Fruit fly (Drosophila melanogaster): ENCODE results near the gene CG1647.
A peak's percentile ranks its signal among the peaks of the same experiment; 100 is the strongest.

CG1647 gene

DNA sequence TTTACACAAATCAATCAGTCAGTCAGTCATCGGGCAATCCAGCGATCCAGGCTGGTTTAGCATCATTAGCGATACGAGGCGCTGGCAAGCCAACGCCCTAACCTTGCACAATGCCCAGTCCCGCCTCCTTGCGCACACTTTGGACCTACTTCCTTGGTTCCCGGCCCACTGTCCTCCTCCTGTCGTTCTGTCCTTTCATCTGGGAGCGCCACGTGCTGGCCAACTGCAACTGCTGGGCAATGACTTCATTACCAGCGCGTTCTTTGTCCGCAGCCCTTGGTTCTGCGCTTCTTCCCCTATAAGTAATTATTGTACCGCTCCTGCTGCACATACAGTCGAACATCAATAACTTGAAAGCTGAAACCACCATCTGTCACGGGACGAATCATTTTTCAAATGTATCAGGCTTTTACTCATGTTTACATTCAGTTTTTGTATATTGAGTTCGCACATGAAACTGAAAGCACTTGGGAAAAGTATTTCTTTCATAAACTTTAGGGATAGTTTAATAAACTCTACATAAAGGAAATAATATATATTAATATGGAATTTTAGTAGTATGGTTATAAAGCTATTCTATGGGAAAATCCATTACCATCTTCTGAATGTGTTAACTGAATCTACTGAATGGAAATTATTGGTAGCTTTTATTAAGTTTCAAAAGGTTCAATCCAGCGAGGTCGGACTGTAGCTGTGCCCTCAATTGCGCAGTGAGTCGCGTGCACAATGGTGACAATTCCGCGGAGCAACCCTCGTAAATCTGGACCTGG lies 27.7 kb downstream of the CG1647 start (continued):
- TF ChIP-seq hth (optimal IDR thresholded peaks at IDR 0.05) (no peak), otp (GFP tag; IDR thresholded peaks at IDR 0.05) (no peak), CG13624 (GFP tag; optimal IDR thresholded peaks at IDR 0.05) (no peak), nerfin-2 (GFP tag; IDR thresholded peaks at IDR 0.05; ENCODE audit: partially characterized antibody) (no peak), CG9609 (GFP tag; optimal IDR thresholded peaks at IDR 0.05) (no peak), CG6813 (GFP tag; optimal IDR thresholded peaks at IDR 0.05) (no peak), gcm (GFP tag; optimal IDR thresholded peaks at IDR 0.05) (no peak), CG7839 (tag; optimal IDR thresholded peaks at IDR 0.05) (peak; percentile 39), oc (tag; optimal IDR thresholded peaks at IDR 0.05) (no peak), B-H1 (GFP tag; IDR thresholded peaks at IDR 0.05) (no peak), CG9727 (GFP tag; optimal IDR thresholded peaks at IDR 0.05) (no peak), tap (tag; optimal IDR thresholded peaks at IDR 0.05) (peak; percentile 8), Opbp (GFP tag; IDR thresholded peaks at IDR 0.05; ENCODE audit: partially characterized antibody) (no peak), Sox102F (GFP tag; optimal IDR thresholded peaks at IDR 0.05) (peak; percentile 3), Mrtf (GFP tag; IDR thresholded peaks at IDR 0.05) (no peak), CG8388 (GFP tag; optimal IDR thresholded peaks at IDR 0.05) (peak; percentile 29), lmd (GFP tag; IDR thresholded peaks at IDR 0.05) (no peak), pfk (GFP tag; optimal IDR thresholded peaks at IDR 0.05) (no peak), Xbp1 (GFP tag; optimal IDR thresholded peaks at IDR 0.05) (no peak), CG6765 (GFP tag; optimal IDR thresholded peaks at IDR 0.05) (no peak), CG11456 (GFP tag; IDR thresholded peaks at IDR 0.05) (0 out of 3 replicates have a peak, but pooled peaks have one; percentile 59), HHEX (GFP tag; optimal IDR thresholded peaks at IDR 0.05) (no peak), sd (tag; optimal IDR thresholded peaks at IDR 0.05) (no peak), Hr39 (optimal IDR thresholded peaks at IDR 0.05) (no peak), ken (GFP tag; IDR thresholded peaks at IDR 0.05) (no peak), pum (GFP tag; optimal IDR thresholded peaks at IDR 0.05) (no peak), CG1603 (tag; optimal IDR thresholded peaks at IDR 0.05) (no peak), lov (optimal IDR thresholded peaks at IDR 0.05) (no peak), lov (GFP tag; IDR thresholded peaks at IDR 0.05) (no peak), Adf1 (GFP tag; IDR thresholded peaks at IDR 0.05) (no peak), Poxn (GFP tag; IDR thresholded peaks at IDR 0.05) (no peak), Scr (GFP tag; IDR thresholded peaks at IDR 0.05; ENCODE audit: partially characterized antibody) (no peak), CG33557 (GFP tag; optimal IDR thresholded peaks at IDR 0.05) (no peak), NFAT (GFP tag; IDR thresholded peaks at IDR 0.05) (no peak), cato (GFP tag; optimal IDR thresholded peaks at IDR 0.05; ENCODE audit: borderline replicate concordance) (no peak), Camta (GFP tag; optimal IDR thresholded peaks at IDR 0.05) (no peak), Oli (tag; optimal IDR thresholded peaks at IDR 0.05) (peak; percentile 24), CG4328 (GFP tag; optimal IDR thresholded peaks at IDR 0.05) (no peak), Ssrp (tag; optimal IDR thresholded peaks at IDR 0.05) (peak; percentile 32), CG14441 (GFP tag; IDR thresholded peaks at IDR 0.05) (no peak), ci (GFP tag; IDR thresholded peaks at IDR 0.05) (0 out of 3 replicates have a peak, but pooled peaks have one; percentile 7), row (GFP tag; IDR thresholded peaks at IDR 0.05) (peak; percentile 47; the same call in 2 of the 3 replicates), CG14965 (GFP tag; optimal IDR thresholded peaks at IDR 0.05; ENCODE audit: borderline replicate concordance) (no peak), Dp (GFP tag; optimal IDR thresholded peaks at IDR 0.05) (no peak), CG11247 (GFP tag; IDR thresholded peaks at IDR 0.05) (no peak), Nf-YA (GFP tag; IDR thresholded peaks at IDR 0.05) (no peak), luna (GFP tag; optimal IDR thresholded peaks at IDR 0.05) (no peak), NC2α (GFP tag; optimal IDR thresholded peaks at IDR 0.05) (no peak), crp (GFP tag; optimal IDR thresholded peaks at IDR 0.05) (no peak), sens (GFP tag) (peak; percentile 69)
